Worm (Caenorhabditis elegans): ENCODE measurements around the gene Y37E11AL.3.

DNA sequence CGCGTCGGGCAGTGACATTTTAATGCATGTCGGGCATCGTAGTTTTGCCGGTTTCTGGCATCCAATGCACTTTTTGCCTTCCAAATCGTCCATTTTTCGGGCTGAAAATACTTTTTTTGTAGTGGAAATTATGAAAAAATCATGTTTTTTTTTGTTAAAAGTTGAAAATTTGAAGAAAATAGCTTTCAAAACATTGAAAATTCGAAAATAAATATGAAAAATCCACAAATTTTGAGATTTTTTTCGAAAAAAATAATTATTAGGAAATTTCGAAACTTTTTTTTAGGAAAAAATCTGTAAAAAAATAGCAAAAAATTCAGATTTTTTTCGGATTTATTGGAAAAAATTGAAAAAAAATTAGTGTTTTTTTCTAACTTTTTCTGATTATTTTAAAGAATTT is 8.0 kb upstream of the Y37E11AL.3 start, which contains the start of gene map-1:
- no peak for TF ChIP-seq pha-4 (tag; optimal IDR thresholded peaks at IDR 0.05)
- no peak for TF ChIP-seq F13H6.1 (tag; optimal IDR thresholded peaks at IDR 0.05)
- no peak for TF ChIP-seq rnt-1 (tag; optimal IDR thresholded peaks at IDR 0.05)
- TF ChIP-seq ceh-2 (tag; optimal IDR thresholded peaks at IDR 0.05), result no peak
- TF ChIP-seq ahr-1 (tag; optimal IDR thresholded peaks at IDR 0.05), result no peak
- no peak for TF ChIP-seq mec-3 (tag; optimal IDR thresholded peaks at IDR 0.05; ENCODE audit: borderline replicate concordance)
- no peak for TF ChIP-seq lim-6 (tag; optimal IDR thresholded peaks at IDR 0.05)
- no peak for TF ChIP-seq nfya-1 (tag; optimal IDR thresholded peaks at IDR 0.05)
- no peak for TF ChIP-seq unc-86 (tag; optimal IDR thresholded peaks at IDR 0.05)
